Worm (Caenorhabditis elegans): ENCODE results near the gene col-80.

- no peak for TF ChIP-seq mbf-1 (tag; optimal IDR thresholded peaks at IDR 0.05)
- TF ChIP-seq ceh-82 (tag; optimal IDR thresholded peaks at IDR 0.05) = no peak
- no peak for TF ChIP-seq blmp-1 (tag; optimal IDR thresholded peaks at IDR 0.05; ENCODE audit: insufficient read depth)
- no peak for TF ChIP-seq lin-13 (GFP tag; optimal IDR thresholded peaks at IDR 0.05)
- no peak for TF ChIP-seq ama-1 (optimal IDR thresholded peaks at IDR 0.05)
- TF ChIP-seq F13H6.1 (tag; optimal IDR thresholded peaks at IDR 0.05) = no peak
- no peak for TF ChIP-seq sma-9 (GFP tag; optimal IDR thresholded peaks at IDR 0.05)
- no peak for TF ChIP-seq sma-9 (tag; optimal IDR thresholded peaks at IDR 0.05)
- no peak for TF ChIP-seq mdl-1 (tag; optimal IDR thresholded peaks at IDR 0.05)
- no peak for TF ChIP-seq unc-39 (tag; optimal IDR thresholded peaks at IDR 0.05)
- no peak for TF ChIP-seq ztf-4 (tag; optimal IDR thresholded peaks at IDR 0.05)
- no peak for TF ChIP-seq egl-27 (tag; optimal IDR thresholded peaks at IDR 0.05)
- no peak for TF ChIP-seq crh-2 (tag; optimal IDR thresholded peaks at IDR 0.05)
Measured at ce11 chrII:10661448-10662064, 45.4 kb upstream of the col-80 start.
